Fruit fly (Drosophila melanogaster) whole organism, embryonic: ENCODE data around the gene AnxB9.
A peak's percentile ranks its signal among the peaks of the same experiment; 100 is the strongest.

Experiments
- Antp ChIP-seq: fragments of 200-800 bp; sonication (Bioruptor generic); optimal IDR thresholded peaks from 3 replicates; lab custom pipeline; 2016; ENCODE audit warnings: missing biosample characterization, missing genetic modification characterization
- Bdp1 ChIP-seq: fragments of 200-800 bp; sonication (Bioruptor generic); optimal IDR thresholded peaks from 3 replicates; lab custom pipeline; 2016; ENCODE audit warnings: missing biosample characterization, missing genetic modification characterization
- CG10321 ChIP-seq: fragments of 200-800 bp; sonication (Bioruptor generic); IDR thresholded peaks from 2 replicates; pipeline ENCODE4 v1.3.6; 2022; ENCODE audit warnings: missing biosample characterization, missing genetic modification characterization
- CG10543 ChIP-seq: fragments of 200-800 bp; sonication (Bioruptor generic); optimal IDR thresholded peaks from 3 replicates; lab custom pipeline; 2017; ENCODE audit warnings: missing biosample characterization, mild to moderate bottlenecking, missing genetic modification characterization, moderate library complexity
- CG10654 ChIP-seq: fragments of 200-800 bp; sonication (Bioruptor generic); optimal IDR thresholded peaks from 2 replicates; lab custom pipeline; 2016; ENCODE audit warnings: missing biosample characterization, missing genetic modification characterization
- CG11456 ChIP-seq: fragments of 200-800 bp; sonication (Bioruptor generic); IDR thresholded peaks from 3 replicates; pipeline ENCODE4 v1.3.6; 2022; ENCODE audit warnings: missing biosample characterization, missing genetic modification characterization
- CG11696 ChIP-seq: fragments of 200-800 bp; sonication (Bioruptor generic); IDR thresholded peaks from 2 replicates; pipeline ENCODE4 v1.3.6; 2022; ENCODE audit warnings: missing biosample characterization, missing genetic modification characterization
- CG12104 ChIP-seq: fragments of 200-800 bp; sonication (Bioruptor generic); optimal IDR thresholded peaks from 3 replicates; lab custom pipeline; 2016; ENCODE audit warnings: missing biosample characterization, missing genetic modification characterization
- CG12299 ChIP-seq: fragments of 200-800 bp; sonication (Bioruptor generic); optimal IDR thresholded peaks from 2 replicates; lab custom pipeline; 2018; ENCODE audit warnings: missing biosample characterization, mild to moderate bottlenecking, missing genetic modification characterization
- CG12391 ChIP-seq: fragments of 200-800 bp; sonication (Bioruptor generic); optimal IDR thresholded peaks from 3 replicates; lab custom pipeline; 2018; ENCODE audit warnings: missing biosample characterization, mild to moderate bottlenecking, missing genetic modification characterization, moderate library complexity
- CG13894 ChIP-seq: fragments of 200-800 bp; sonication (Bioruptor generic); optimal IDR thresholded peaks from 3 replicates; lab custom pipeline; 2018; ENCODE audit warnings: missing biosample characterization, mild to moderate bottlenecking, missing genetic modification characterization, moderate library complexity
- CG14710 ChIP-seq: fragments of 200-800 bp; sonication (Bioruptor generic); optimal IDR thresholded peaks from 3 replicates; lab custom pipeline; 2019; ENCODE audit warnings: missing biosample characterization, mild to moderate bottlenecking, missing genetic modification characterization, moderate library complexity
- CG17361 ChIP-seq: fragments of 200-800 bp; sonication (Bioruptor generic); IDR thresholded peaks from 3 replicates; pipeline ENCODE4 v1.3.6; 2022; ENCODE audit warnings: missing biosample characterization, missing genetic modification characterization
- CG34224 ChIP-seq: fragments of 200-800 bp; sonication (Bioruptor generic); IDR thresholded peaks from 3 replicates; pipeline ENCODE4 v1.3.6; 2022; ENCODE audit warnings: missing biosample characterization, missing genetic modification characterization; ENCODE audit not compliant: partially characterized antibody
- CG34376 ChIP-seq: fragments of 200-800 bp; sonication (Bioruptor generic); optimal IDR thresholded peaks from 2 replicates; lab custom pipeline; 2018; ENCODE audit warnings: missing biosample characterization, mild to moderate bottlenecking, missing genetic modification characterization
- CG4424 ChIP-seq: fragments of 200-800 bp; sonication (Bioruptor generic); optimal IDR thresholded peaks from 3 replicates; lab custom pipeline; 2016; ENCODE audit warnings: missing biosample characterization, missing genetic modification characterization
- CG4820 ChIP-seq: fragments of 200-800 bp; sonication (Bioruptor generic); optimal IDR thresholded peaks from 3 replicates; lab custom pipeline; 2016; ENCODE audit warnings: missing biosample characterization, missing genetic modification characterization
- CG7556 ChIP-seq: fragments of 200-800 bp; sonication (Bioruptor generic); optimal IDR thresholded peaks from 2 replicates; lab custom pipeline; 2017; ENCODE audit warnings: missing biosample characterization, mild to moderate bottlenecking, missing genetic modification characterization
- CG9609 ChIP-seq: fragments of 200-800 bp; sonication (Bioruptor generic); optimal IDR thresholded peaks from 3 replicates; lab custom pipeline; 2016; ENCODE audit warnings: missing biosample characterization, missing genetic modification characterization
- CoRest ChIP-seq: fragments of 200-800 bp; sonication (Bioruptor generic); optimal IDR thresholded peaks from 3 replicates; lab custom pipeline; 2018; ENCODE audit warnings: missing biosample characterization, mild to moderate bottlenecking, missing genetic modification characterization, moderate library complexity
- HLH4C ChIP-seq: fragments of 200-800 bp; sonication (Bioruptor generic); IDR thresholded peaks from 3 replicates; pipeline ENCODE4 v1.3.6; 2022; ENCODE audit warnings: missing biosample characterization, missing genetic modification characterization; ENCODE audit not compliant: partially characterized antibody
- Hsf ChIP-seq: fragments of 200-800 bp; sonication (Bioruptor generic); optimal IDR thresholded peaks from 3 replicates; lab custom pipeline; 2016; ENCODE audit warnings: missing biosample characterization, missing genetic modification characterization
- NC2α ChIP-seq: fragments of 200-800 bp; sonication (Bioruptor generic); optimal IDR thresholded peaks from 2 replicates; lab custom pipeline; 2016; ENCODE audit warnings: missing biosample characterization, missing genetic modification characterization
- Oaz ChIP-seq: fragments of 200-800 bp; sonication (Bioruptor generic); IDR thresholded peaks from 2 replicates; pipeline ENCODE4 v1.3.6; 2022; ENCODE audit warnings: missing biosample characterization, missing genetic modification characterization
- PHDP ChIP-seq: fragments of 200-800 bp; sonication (Bioruptor generic); optimal IDR thresholded peaks from 3 replicates; lab custom pipeline; 2018; ENCODE audit warnings: missing biosample characterization, mild to moderate bottlenecking, missing genetic modification characterization, moderate library complexity
- Sox100B ChIP-seq: fragments of 200-800 bp; sonication (Bioruptor generic); optimal IDR thresholded peaks from 3 replicates; lab custom pipeline; 2018; ENCODE audit warnings: missing biosample characterization, mild to moderate bottlenecking, missing genetic modification characterization
- Sry-β ChIP-seq: fragments of 200-800 bp; sonication (Bioruptor generic); optimal IDR thresholded peaks from 2 replicates; lab custom pipeline; 2018; ENCODE audit warnings: missing biosample characterization, mild to moderate bottlenecking, missing genetic modification characterization, moderate library complexity
- ato ChIP-seq: fragments of 200-800 bp; sonication (Bioruptor generic); IDR thresholded peaks from 2 replicates; pipeline ENCODE4 v1.3.6; 2022; ENCODE audit warnings: missing biosample characterization, missing genetic modification characterization; ENCODE audit not compliant: partially characterized antibody
- bigmax ChIP-seq: fragments of 200-800 bp; sonication (Bioruptor generic); optimal IDR thresholded peaks from 2 replicates; lab custom pipeline; 2018; ENCODE audit warnings: missing biosample characterization, mild to moderate bottlenecking, missing genetic modification characterization
- chm ChIP-seq: fragments of 200-800 bp; sonication (Bioruptor generic); IDR thresholded peaks from 2 replicates; pipeline ENCODE4 v1.3.6; 2022; ENCODE audit warnings: missing biosample characterization, missing genetic modification characterization
- dm ChIP-seq: fragments of 200-800 bp; sonication (Bioruptor generic); optimal IDR thresholded peaks from 3 replicates; lab custom pipeline; 2016; ENCODE audit warnings: missing biosample characterization, missing genetic modification characterization
- dysf ChIP-seq: fragments of 200-800 bp; sonication (Bioruptor generic); IDR thresholded peaks from 3 replicates; pipeline ENCODE4 v1.3.6; 2022; ENCODE audit warnings: missing biosample characterization, missing genetic modification characterization
- fd102C ChIP-seq: fragments of 200-800 bp; sonication (Bioruptor generic); optimal IDR thresholded peaks from 2 replicates; lab custom pipeline; 2018; ENCODE audit warnings: missing biosample characterization, mild to moderate bottlenecking, missing genetic modification characterization, moderate library complexity
- gsb-n ChIP-seq: fragments of 200-800 bp; sonication (Bioruptor generic); optimal IDR thresholded peaks from 3 replicates; lab custom pipeline; 2018; ENCODE audit warnings: missing biosample characterization, mild to moderate bottlenecking, missing genetic modification characterization
- inv ChIP-seq: fragments of 200-800 bp; sonication (Bioruptor generic); IDR thresholded peaks from 2 replicates; pipeline ENCODE4 v1.3.6; 2022; ENCODE audit warnings: missing biosample characterization, missing genetic modification characterization; ENCODE audit not compliant: partially characterized antibody
- kay ChIP-seq: fragments of 200-800 bp; sonication (Bioruptor generic); optimal IDR thresholded peaks from 2 replicates; lab custom pipeline; 2016; ENCODE audit warnings: missing biosample characterization, missing genetic modification characterization
- nmo ChIP-seq: fragments of 200-800 bp; sonication (Bioruptor generic); optimal IDR thresholded peaks from 2 replicates; lab custom pipeline; 2018; ENCODE audit warnings: missing biosample characterization, mild to moderate bottlenecking, missing genetic modification characterization, moderate library complexity
- pita ChIP-seq: fragments of 200-800 bp; sonication (Bioruptor generic); optimal IDR thresholded peaks from 2 replicates; lab custom pipeline; 2017; ENCODE audit warnings: missing biosample characterization, mild to moderate bottlenecking, missing genetic modification characterization
- prd ChIP-seq, 3 experiments: fragments of >200 bp in 2 of 3; fragments of 200-800 bp in 1 of 3; sonication (Bioruptor generic) in 1 of 3; optimal IDR thresholded peaks in 2 of 3; IDR thresholded peaks in 1 of 3; 2 replicates in 2 of 3; 3 replicates in 1 of 3; pipeline versions ENCODE4 v1.3.6 to Lab custom; 2017 to 2022; ENCODE audit warnings: missing biosample characterization in 1 of 3, missing genetic modification characterization in 1 of 3
- seq ChIP-seq: fragments of 200-800 bp; sonication (Bioruptor generic); IDR thresholded peaks from 2 replicates; pipeline ENCODE4 v1.3.6; 2022; ENCODE audit warnings: missing biosample characterization, missing genetic modification characterization
- slbo ChIP-seq: fragments of 200-800 bp; sonication (Bioruptor generic); IDR thresholded peaks from 2 replicates; pipeline ENCODE4 v1.3.6; 2022; ENCODE audit warnings: missing biosample characterization, missing genetic modification characterization
- sna ChIP-seq: fragments of 200-800 bp; sonication (Bioruptor generic); IDR thresholded peaks from 2 replicates; pipeline ENCODE4 v1.3.6; 2022; ENCODE audit warnings: missing biosample characterization, missing genetic modification characterization; ENCODE audit not compliant: partially characterized antibody
- sob ChIP-seq: fragments of 200-800 bp; sonication (Bioruptor generic); IDR thresholded peaks from 2 replicates; pipeline ENCODE4 v1.3.6; 2022; ENCODE audit warnings: missing biosample characterization, missing genetic modification characterization
- trem ChIP-seq: fragments of 200-800 bp; optimal IDR thresholded peaks from 3 replicates; lab custom pipeline; 2019; ENCODE audit warnings: missing biosample characterization, mild to moderate bottlenecking, missing genetic modification characterization, moderate library complexity
- trh ChIP-seq: fragments of 200-800 bp; sonication (Bioruptor generic); optimal IDR thresholded peaks from 2 replicates; lab custom pipeline; 2016; ENCODE audit warnings: missing biosample characterization, missing genetic modification characterization
- tx ChIP-seq: fragments of 200-800 bp; sonication (Bioruptor generic); optimal IDR thresholded peaks from 2 replicates; lab custom pipeline; 2016; ENCODE audit warnings: missing biosample characterization, missing genetic modification characterization
- vnd ChIP-seq: fragments of 200-800 bp; sonication (Bioruptor generic); IDR thresholded peaks from 3 replicates; pipeline ENCODE4 v1.3.6; 2022; ENCODE audit warnings: missing biosample characterization, missing genetic modification characterization; ENCODE audit not compliant: partially characterized antibody
- vvl ChIP-seq: fragments of 200-800 bp; sonication (Bioruptor generic); IDR thresholded peaks from 2 replicates; pipeline ENCODE4 v1.3.6; 2022; ENCODE audit warnings: missing biosample characterization, missing genetic modification characterization
- yki ChIP-seq: fragments of >200 bp; optimal IDR thresholded peaks from 3 replicates; lab custom pipeline; 2018
- zen2 ChIP-seq: fragments of 200-800 bp; sonication (Bioruptor generic); IDR thresholded peaks from 3 replicates; pipeline ENCODE4 v1.3.6; 2022; ENCODE audit warnings: missing biosample characterization, missing genetic modification characterization; ENCODE audit not compliant: partially characterized antibody

Gene AnxB9

dm6 chr3R:21111046-21111480 is 46.0 kb downstream of the AnxB9 start, which contains the start of gene Rab11 (continued):
- TF ChIP-seq yki (lab: Kevin White, UChicago) (no peak), CG17361 (GFP tag; lab: Robert Waterston, UW) (peak; percentile 68; the same call in 2 of the 3 replicates), CG12299 (tag; lab: Kevin White, UChicago) (peak; percentile 26), inv (GFP tag; lab: Robert Waterston, UW) (peak; percentile 89), slbo (GFP tag; lab: Robert Waterston, UW) (peak; percentile 78), ato (GFP tag; lab: Robert Waterston, UW) (peak; percentile 17; the same call in 1 of the 2 replicates), vvl (GFP tag; lab: Robert Waterston, UW) (peak; percentile 46), Sox100B (peak; percentile 32), CG4424 (GFP tag; lab: Kevin White, UChicago) (peak; percentile 27), pita (no peak), CG10654 (GFP tag; lab: Kevin White, UChicago) (peak; percentile 9), CG34376 (GFP tag; lab: Kevin White, UChicago) (peak; percentile 60), CG13894 (tag; lab: Kevin White, UChicago) (peak; percentile 52), fd102C (GFP tag; lab: Kevin White, UChicago) (no peak), tx (GFP tag; lab: Kevin White, UChicago) (peak; percentile 8), Hsf (peak; percentile 60), CG34224 (peak; percentile 87), CG9609 (GFP tag; lab: Kevin White, UChicago) (no peak), CG11696 (no peak), gsb-n (tag; lab: Kevin White, UChicago) (peak; percentile 15), PHDP (peak; percentile 34), sob (GFP tag; lab: Robert Waterston, UW) (peak; percentile 37; the same call in 1 of the 2 replicates), CG7556 (peak; percentile 42), Sry-β (GFP tag; lab: Kevin White, UChicago) (no peak), CoRest (tag; lab: Kevin White, UChicago) (peak; percentile 77), CG10543 (peak; percentile 50), NC2α (no peak), nmo (GFP tag; lab: Kevin White, UChicago) (peak; percentile 75), CG12391 (tag; lab: Kevin White, UChicago) (peak; percentile 77), sna (GFP tag; lab: Robert Waterston, UW) (peak; percentile 83), chm (GFP tag; lab: Robert Waterston, UW) (no peak), vnd (GFP tag; lab: Robert Waterston, UW) (peak; percentile 91), dm (no peak), CG12104 (GFP tag; lab: Kevin White, UChicago) (peak; percentile 54), CG11456 (0 out of 3 replicates have a peak, but pooled peaks have one; percentile 45), Bdp1 (no peak), CG4820 (peak; percentile 80), HLH4C (GFP tag; lab: Robert Waterston, UW) (peak; percentile 89), CG14710 (tag; lab: Kevin White, UChicago) (peak; percentile 79), CG10321 (GFP tag; lab: Robert Waterston, UW) (no peak), dysf (GFP tag; lab: Robert Waterston, UW) (peak; percentile 43; the same call in 2 of the 3 replicates), Antp (peak; percentile 4), trem (tag; lab: Kevin White, UChicago) (peak; percentile 38), Oaz (GFP tag; lab: Robert Waterston, UW) (0 out of 2 replicates have a peak, but pooled peaks have one; percentile 9), prd (optimal IDR thresholded peaks at IDR 0.05; lab: Kevin White, UChicago) (no peak), prd (GFP tag; IDR thresholded peaks at IDR 0.05; lab: Robert Waterston, UW) (peak; percentile 50), trh (GFP tag; lab: Kevin White, UChicago) (no peak), bigmax (GFP tag; lab: Kevin White, UChicago) (no peak), seq (no peak), kay (GFP tag; lab: Kevin White, UChicago) (peak; percentile 66), zen2 (GFP tag; lab: Robert Waterston, UW) (peak; percentile 81; the same call in 1 of the 3 replicates)
